Fruit fly (Drosophila melanogaster) whole organism, embryonic: ENCODE measurements around the gene Cpr76Bc.

Experiments used
- Adf1 ChIP-seq: fragments of 200-800 bp; sonication (Bioruptor generic); IDR thresholded peaks from 2 replicates; pipeline ENCODE4 v1.3.6; 2022; ENCODE audit warnings: missing biosample characterization, missing genetic modification characterization
- Asciz ChIP-seq: fragments of 200-800 bp; sonication (Bioruptor generic); optimal IDR thresholded peaks from 2 replicates; lab custom pipeline; 2017; ENCODE audit warnings: missing biosample characterization, mild to moderate bottlenecking, missing genetic modification characterization, missing genetic modification reagents
- BEAF-32 ChIP-seq: fragments of 200-800 bp; sonication (Bioruptor generic); optimal IDR thresholded peaks from 3 replicates; lab custom pipeline; 2017; ENCODE audit warnings: missing biosample characterization, missing genetic modification characterization, mild to moderate bottlenecking, moderate library complexity, missing genetic modification reagents
- Bteb2 ChIP-seq: fragments of 200-800 bp; sonication (Bioruptor generic); optimal IDR thresholded peaks from 2 replicates; lab custom pipeline; 2016; ENCODE audit warnings: missing biosample characterization, missing genetic modification characterization
- C15 ChIP-seq: fragments of 200-800 bp; sonication (Bioruptor generic); IDR thresholded peaks from 3 replicates; pipeline ENCODE4 v1.3.6; 2022; ENCODE audit warnings: missing biosample characterization, missing genetic modification characterization
- CG10321 ChIP-seq: fragments of 200-800 bp; sonication (Bioruptor generic); IDR thresholded peaks from 2 replicates; pipeline ENCODE4 v1.3.6; 2022; ENCODE audit warnings: missing biosample characterization, missing genetic modification characterization
- CG14860 ChIP-seq: fragments of 200-800 bp; sonication (Bioruptor generic); IDR thresholded peaks from 3 replicates; pipeline ENCODE4 v1.3.6; 2022; ENCODE audit warnings: missing biosample characterization, missing genetic modification characterization; ENCODE audit not compliant: partially characterized antibody
- CG1529 ChIP-seq: fragments of 200-800 bp; sonication (Bioruptor generic); optimal IDR thresholded peaks from 3 replicates; lab custom pipeline; 2018; ENCODE audit warnings: missing biosample characterization, missing genetic modification characterization
- CG15514 ChIP-seq: fragments of 200-800 bp; sonication (Bioruptor generic); optimal IDR thresholded peaks from 3 replicates; lab custom pipeline; 2017; ENCODE audit warnings: missing biosample characterization, missing genetic modification characterization, mild to moderate bottlenecking, moderate library complexity, missing genetic modification reagents
- CG17829 ChIP-seq: fragments of 200-800 bp; optimal IDR thresholded peaks from 2 replicates; lab custom pipeline; 2019; ENCODE audit warnings: missing biosample characterization, mild to moderate bottlenecking, missing genetic modification characterization, moderate library complexity
- CG18619 ChIP-seq: fragments of 200-800 bp; sonication (Bioruptor generic); optimal IDR thresholded peaks from 3 replicates; lab custom pipeline; 2017; ENCODE audit warnings: missing biosample characterization, mild to moderate bottlenecking, missing genetic modification characterization
- CG2199 ChIP-seq: fragments of 200-800 bp; sonication (Bioruptor generic); IDR thresholded peaks from 3 replicates; pipeline ENCODE4 v1.3.6; 2022; ENCODE audit warnings: missing biosample characterization, missing genetic modification characterization
- CG3065 ChIP-seq: fragments of 200-800 bp; sonication (Bioruptor generic); optimal IDR thresholded peaks from 2 replicates; lab custom pipeline; 2016; ENCODE audit warnings: missing biosample characterization, missing genetic modification characterization
- CG31365 ChIP-seq: fragments of 200-800 bp; sonication (Bioruptor generic); optimal IDR thresholded peaks from 2 replicates; lab custom pipeline; 2018; ENCODE audit warnings: missing biosample characterization, mild to moderate bottlenecking, missing genetic modification characterization
- CG31441 ChIP-seq: fragments of 200-800 bp; sonication (Bioruptor generic); IDR thresholded peaks from 2 replicates; pipeline ENCODE4 v1.3.6; 2022; ENCODE audit warnings: missing biosample characterization, missing genetic modification characterization
- CG42726 ChIP-seq: fragments of 200-800 bp; sonication (Bioruptor generic); IDR thresholded peaks from 2 replicates; pipeline ENCODE4 v1.3.6; 2022; ENCODE audit warnings: missing biosample characterization, missing genetic modification characterization; ENCODE audit not compliant: partially characterized antibody
- CG6791 ChIP-seq: fragments of 200-800 bp; sonication (Bioruptor generic); IDR thresholded peaks from 3 replicates; pipeline ENCODE4 v1.3.6; 2022; ENCODE audit warnings: missing biosample characterization, missing genetic modification characterization; ENCODE audit not compliant: partially characterized antibody
- CG6813 ChIP-seq: fragments of 200-800 bp; sonication (Bioruptor generic); optimal IDR thresholded peaks from 2 replicates; lab custom pipeline; 2017; ENCODE audit warnings: missing biosample characterization, missing genetic modification characterization, mild to moderate bottlenecking, moderate library complexity, missing genetic modification reagents
- CG7839 ChIP-seq: fragments of 200-800 bp; sonication (Bioruptor generic); optimal IDR thresholded peaks from 3 replicates; lab custom pipeline; 2018; ENCODE audit warnings: missing biosample characterization, mild to moderate bottlenecking, missing genetic modification characterization, moderate library complexity
- CG7987 ChIP-seq: fragments of 200-800 bp; sonication (Bioruptor generic); optimal IDR thresholded peaks from 2 replicates; lab custom pipeline; 2018; ENCODE audit warnings: missing biosample characterization, mild to moderate bottlenecking, missing genetic modification characterization, moderate library complexity
- CG8924 ChIP-seq: fragments of 200-800 bp; optimal IDR thresholded peaks from 3 replicates; lab custom pipeline; 2019; ENCODE audit warnings: missing biosample characterization, mild to moderate bottlenecking, missing genetic modification characterization, moderate library complexity
- D ChIP-seq, 2 experiments: fragments of 200-800 bp in 1 of 2; fragments of >200 bp in 1 of 2; sonication (Bioruptor generic) in 1 of 2; optimal IDR thresholded peaks; 2 replicates in 1 of 2; 3 replicates in 1 of 2; lab custom pipeline; 2017; ENCODE audit warnings: mild to moderate bottlenecking in 1 of 2, missing biosample characterization in 1 of 2, missing genetic modification characterization in 1 of 2, missing genetic modification reagents in 1 of 2
- Dbx ChIP-seq: fragments of 200-800 bp; sonication (Bioruptor generic); IDR thresholded peaks from 3 replicates; pipeline ENCODE4 v1.3.6; 2022; ENCODE audit warnings: missing biosample characterization, missing genetic modification characterization
- Deaf1 ChIP-seq: fragments of 200-800 bp; optimal IDR thresholded peaks from 3 replicates; lab custom pipeline; 2019; ENCODE audit warnings: missing biosample characterization, mild to moderate bottlenecking, missing genetic modification characterization, moderate library complexity
- Dref ChIP-seq: fragments of 200-800 bp; sonication (Bioruptor generic); IDR thresholded peaks from 2 replicates; pipeline ENCODE4 v1.3.6; 2022; ENCODE audit warnings: missing biosample characterization, missing genetic modification characterization
- Optix ChIP-seq: fragments of 200-800 bp; sonication (Bioruptor generic); IDR thresholded peaks from 3 replicates; pipeline ENCODE4 v1.3.6; 2022; ENCODE audit warnings: missing biosample characterization, missing genetic modification characterization
- aop ChIP-seq: fragments of 200-800 bp; sonication (Bioruptor generic); IDR thresholded peaks from 2 replicates; pipeline ENCODE4 v1.3.6; 2022; ENCODE audit warnings: missing biosample characterization, missing genetic modification characterization
- btn ChIP-seq: fragments of 200-800 bp; sonication (Bioruptor generic); optimal IDR thresholded peaks from 2 replicates; lab custom pipeline; 2016; ENCODE audit warnings: missing biosample characterization, missing genetic modification characterization
- dmrt11E ChIP-seq: fragments of 200-800 bp; sonication (Bioruptor generic); optimal IDR thresholded peaks from 3 replicates; lab custom pipeline; 2018; ENCODE audit warnings: missing biosample characterization, mild to moderate bottlenecking, missing genetic modification characterization, moderate library complexity
- ewg ChIP-seq: fragments of 200-800 bp; sonication (Bioruptor generic); optimal IDR thresholded peaks from 3 replicates; lab custom pipeline; 2017; ENCODE audit warnings: mild to moderate bottlenecking, missing biosample characterization, missing genetic modification reagents, missing genetic modification characterization
- fd96Cb ChIP-seq: fragments of 200-800 bp; sonication (Bioruptor generic); optimal IDR thresholded peaks from 2 replicates; lab custom pipeline; 2018; ENCODE audit warnings: missing biosample characterization, mild to moderate bottlenecking, missing genetic modification characterization, moderate library complexity
- kah ChIP-seq: fragments of 200-800 bp; sonication (Bioruptor generic); optimal IDR thresholded peaks from 2 replicates; lab custom pipeline; 2018; ENCODE audit warnings: missing biosample characterization, mild to moderate bottlenecking, missing genetic modification characterization
- kay ChIP-seq: fragments of 200-800 bp; sonication (Bioruptor generic); optimal IDR thresholded peaks from 2 replicates; lab custom pipeline; 2016; ENCODE audit warnings: missing biosample characterization, missing genetic modification characterization
- lola ChIP-seq, 3 experiments: fragments of >200 bp in 2 of 3; fragments of 200-800 bp in 1 of 3; sonication (Bioruptor generic) in 1 of 3; optimal IDR thresholded peaks; 2 replicates each; lab custom pipeline; 2017 to 2019; ENCODE audit warnings: missing biosample characterization in 3 of 3, missing genetic modification characterization in 3 of 3, mild to moderate bottlenecking in 1 of 3, moderate library complexity in 1 of 3
- lov ChIP-seq, 2 experiments: fragments of 200-800 bp in 1 of 2; fragments of >200 bp in 1 of 2; sonication (Bioruptor generic) in 1 of 2; IDR thresholded peaks in 1 of 2; optimal IDR thresholded peaks in 1 of 2; 2 replicates in 1 of 2; 3 replicates in 1 of 2; pipeline versions ENCODE4 v1.3.6 to Lab custom; 2017 to 2022; ENCODE audit warnings: missing biosample characterization in 1 of 2, missing genetic modification characterization in 1 of 2
- maf-S ChIP-seq: fragments of 200-800 bp; sonication (Bioruptor generic); optimal IDR thresholded peaks from 2 replicates; lab custom pipeline; 2016; ENCODE audit warnings: missing biosample characterization, missing genetic modification characterization
- mld ChIP-seq: fragments of 200-800 bp; sonication (Bioruptor generic); IDR thresholded peaks from 3 replicates; pipeline ENCODE4 v1.3.6; 2022; ENCODE audit warnings: missing biosample characterization, missing genetic modification characterization; ENCODE audit not compliant: partially characterized antibody
- nau ChIP-seq: fragments of 200-800 bp; sonication (Bioruptor generic); optimal IDR thresholded peaks from 3 replicates; lab custom pipeline; 2017; ENCODE audit warnings: missing biosample characterization, mild to moderate bottlenecking, missing genetic modification characterization, missing genetic modification reagents
- odd ChIP-seq: fragments of 200-800 bp; sonication (Bioruptor generic); optimal IDR thresholded peaks from 2 replicates; lab custom pipeline; 2017; ENCODE audit warnings: missing biosample characterization, mild to moderate bottlenecking, missing genetic modification characterization
- pita ChIP-seq: fragments of 200-800 bp; sonication (Bioruptor generic); optimal IDR thresholded peaks from 2 replicates; lab custom pipeline; 2017; ENCODE audit warnings: missing biosample characterization, mild to moderate bottlenecking, missing genetic modification characterization
- prd ChIP-seq, 3 experiments: fragments of >200 bp in 2 of 3; fragments of 200-800 bp in 1 of 3; sonication (Bioruptor generic) in 1 of 3; optimal IDR thresholded peaks in 2 of 3; IDR thresholded peaks in 1 of 3; 2 replicates in 2 of 3; 3 replicates in 1 of 3; pipeline versions ENCODE4 v1.3.6 to Lab custom; 2017 to 2022; ENCODE audit warnings: missing biosample characterization in 1 of 3, missing genetic modification characterization in 1 of 3
- rib ChIP-seq: fragments of 200-800 bp; sonication (Bioruptor generic); IDR thresholded peaks from 2 replicates; pipeline ENCODE4 v1.3.6; 2022; ENCODE audit warnings: missing biosample characterization, missing genetic modification characterization
- shn ChIP-seq: fragments of 200-800 bp; sonication (Bioruptor generic); optimal IDR thresholded peaks from 3 replicates; lab custom pipeline; 2016; ENCODE audit warnings: missing biosample characterization, missing genetic modification characterization
- slbo ChIP-seq: fragments of 200-800 bp; sonication (Bioruptor generic); IDR thresholded peaks from 2 replicates; pipeline ENCODE4 v1.3.6; 2022; ENCODE audit warnings: missing biosample characterization, missing genetic modification characterization
- sna ChIP-seq: fragments of 200-800 bp; sonication (Bioruptor generic); IDR thresholded peaks from 2 replicates; pipeline ENCODE4 v1.3.6; 2022; ENCODE audit warnings: missing biosample characterization, missing genetic modification characterization; ENCODE audit not compliant: partially characterized antibody
- stwl ChIP-seq: fragments of 200-800 bp; sonication (Bioruptor generic); optimal IDR thresholded peaks from 3 replicates; lab custom pipeline; 2018; ENCODE audit warnings: missing biosample characterization, mild to moderate bottlenecking, missing genetic modification characterization, moderate library complexity

Gene Cpr76Bc

dm6 chr3L:19552136-19552773 is 31.5 kb downstream of the Cpr76Bc start, which contains the start of the genes Ltn1 and CG9300 (continued):
- TF ChIP-seq D (optimal IDR thresholded peaks at IDR 0.05; lab: Kevin White, UChicago) (peak; percentile 35), D (GFP tag; optimal IDR thresholded peaks at IDR 0.05; lab: Kevin White, UChicago) (no peak), shn (GFP tag; lab: Kevin White, UChicago) (peak; percentile 30), Asciz (no peak), prd (optimal IDR thresholded peaks at IDR 0.05; lab: Kevin White, UChicago) (no peak), prd (GFP tag; IDR thresholded peaks at IDR 0.05; lab: Robert Waterston, UW) (peak; percentile 33; the same call in 1 of the 3 replicates), CG15514 (GFP tag; lab: Kevin White, UChicago) (peak; percentile 74), sna (peak; percentile 57; the same call in 1 of the 2 replicates), CG3065 (GFP tag; lab: Kevin White, UChicago) (no peak), Optix (no peak; the same call in 2 of the 3 replicates), aop (no peak), slbo (GFP tag; lab: Robert Waterston, UW) (peak; percentile 25; the same call in 1 of the 2 replicates), lola (GFP tag; optimal IDR thresholded peaks at IDR 0.05; lab: Kevin White, UChicago) (no peak), lov (optimal IDR thresholded peaks at IDR 0.05; lab: Kevin White, UChicago) (no peak), lov (GFP tag; IDR thresholded peaks at IDR 0.05; lab: Robert Waterston, UW) (0 out of 3 replicates have a peak, but pooled peaks have one; percentile 27), Dbx (GFP tag; lab: Robert Waterston, UW) (peak; percentile 38; the same call in 1 of the 3 replicates), BEAF-32 (peak; percentile 69), CG18619 (GFP tag; lab: Kevin White, UChicago) (no peak), mld (GFP tag; lab: Robert Waterston, UW) (0 out of 3 replicates have a peak, but pooled peaks have one; percentile 33), CG1529 (GFP tag; lab: Kevin White, UChicago) (no peak), CG2199 (GFP tag; lab: Robert Waterston, UW) (no peak; the same call in 2 of the 3 replicates), maf-S (GFP tag; lab: Kevin White, UChicago) (no peak), CG17829 (tag; lab: Kevin White, UChicago) (peak; percentile 47), stwl (peak; percentile 81), CG7987 (GFP tag; lab: Kevin White, UChicago) (peak; percentile 55), CG42726 (GFP tag; lab: Robert Waterston, UW) (peak; percentile 51; the same call in 1 of the 2 replicates), CG6813 (no peak), C15 (no peak), pita (GFP tag; lab: Kevin White, UChicago) (no peak), CG8924 (no peak), CG31365 (peak; percentile 8), rib (GFP tag; lab: Robert Waterston, UW) (no peak), Dref (GFP tag; lab: Robert Waterston, UW) (peak; percentile 65), odd (GFP tag; lab: Kevin White, UChicago) (no peak), nau (GFP tag; lab: Kevin White, UChicago) (no peak), CG14860 (no peak), Adf1 (no peak), Bteb2 (GFP tag; lab: Kevin White, UChicago) (no peak), kah (GFP tag; lab: Kevin White, UChicago) (peak; percentile 59), CG7839 (tag; lab: Kevin White, UChicago) (no peak), kay (no peak), btn (GFP tag; lab: Kevin White, UChicago) (no peak), CG31441 (GFP tag; lab: Robert Waterston, UW) (no peak), Deaf1 (tag; lab: Kevin White, UChicago) (no peak), CG10321 (GFP tag; lab: Robert Waterston, UW) (no peak), fd96Cb (tag; lab: Kevin White, UChicago) (no peak), CG6791 (GFP tag; lab: Robert Waterston, UW) (0 out of 3 replicates have a peak, but pooled peaks have one; percentile 20), ewg (GFP tag; lab: Kevin White, UChicago) (peak; percentile 61), dmrt11E (tag; lab: Kevin White, UChicago) (peak; percentile 3)
